Worm (Caenorhabditis elegans) whole organism, midembryonic: ENCODE data around the gene Y54F10AM.15.

Experiments
- cog-1 ChIP-seq: sonication (generic microtip); optimal IDR thresholded peaks from 2 replicates; lab custom pipeline; 2016; ENCODE audit warnings: missing genetic modification characterization, missing compliant biosample characterization
- flt-1 ChIP-seq: fragments of 200-800 bp; sonication (Bioruptor generic); IDR thresholded peaks from 2 replicates; pipeline ENCODE4 v1.3.6; 2022; ENCODE audit warnings: missing genetic modification characterization, missing compliant biosample characterization

ce11 chrIII:2535122-2535521, 6.6 kb upstream of the Y54F10AM.15 start:
- TF ChIP-seq flt-1 (GFP tag; lab: Robert Waterston, UW) (peak; percentile 67; the same call in 1 of the 2 replicates), cog-1 (tag; lab: Kevin White, UChicago) (no peak)
